Worm (Caenorhabditis elegans) whole organism, L3 larva: ENCODE measurements around the gene pcs-1.

ENCODE experiments used
- mml-1 ChIP-seq: fragments of 150-350 bp; sonication (generic microtip); optimal IDR thresholded peaks from 3 replicates; lab custom pipeline; 2014; ENCODE audit warnings: missing biosample characterization, missing genetic modification characterization
- nhr-11 ChIP-seq: fragments of 150-350 bp; optimal IDR thresholded peaks from 2 replicates; lab custom pipeline; 2014; ENCODE audit warnings: missing biosample characterization, missing genetic modification characterization

DNA sequence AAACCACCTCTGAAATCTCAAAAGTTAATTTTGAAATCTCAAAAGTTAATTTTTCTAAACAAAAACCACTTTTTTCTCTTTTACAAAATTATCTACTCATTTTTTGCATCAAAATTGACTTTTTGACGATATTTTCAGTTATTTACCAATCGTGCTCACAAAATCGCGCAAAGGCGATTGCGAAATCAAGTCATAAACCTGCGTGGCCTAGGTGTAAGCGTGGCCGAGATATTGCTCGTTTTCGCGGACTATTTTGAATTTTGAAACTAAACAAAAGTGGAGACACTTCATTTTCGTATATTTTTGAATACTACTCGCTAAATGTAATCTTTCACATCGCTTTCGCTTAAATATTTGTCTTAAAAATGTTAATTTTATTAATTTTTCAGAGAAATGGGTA, 787 bp upstream of the pcs-1 start, which contains the start of gene smc-6:
- TF ChIP-seq mml-1: no peak
- TF ChIP-seq nhr-11 (tag; lab: Kevin White, UChicago): no peak
